Worm (Caenorhabditis elegans): ENCODE measurements around the gene cgt-1.

DNA sequence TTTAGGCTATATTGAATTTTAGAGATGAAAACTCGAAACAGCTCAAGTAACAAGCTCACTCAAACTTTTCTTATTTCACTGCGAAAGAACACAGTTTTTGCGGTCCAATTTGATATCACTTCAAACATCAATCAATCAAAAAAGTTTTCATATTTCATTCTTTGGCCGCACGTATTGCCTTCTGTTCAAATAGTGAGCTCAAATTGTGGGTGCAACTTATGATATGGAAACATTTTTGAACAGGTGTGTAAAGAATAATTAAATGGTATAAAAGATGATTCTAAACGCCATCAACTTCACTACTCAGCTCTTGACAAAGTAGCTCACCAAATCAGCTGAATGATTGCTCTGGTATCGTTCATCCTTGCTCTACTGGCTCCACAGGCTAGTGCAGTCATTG, 11.0 kb upstream of the cgt-1 start, which contains the start of gene T06C12.14:
- TF ChIP-seq W03F9.2 (tag; optimal IDR thresholded peaks at IDR 0.05) (no peak), dao-5 (tag; optimal IDR thresholded peaks at IDR 0.05) (no peak)
